Worm (Caenorhabditis elegans) whole organism, L4/young adult: ENCODE results near the gene C09F12.3.

ENCODE experiments used
- W03F9.2 ChIP-seq: fragments of 150-350 bp; optimal IDR thresholded peaks from 2 replicates; lab custom pipeline; 2014; ENCODE audit warnings: missing biosample characterization, missing genetic modification characterization
- dao-5 ChIP-seq: sonication (generic microtip); optimal IDR thresholded peaks from 2 replicates; lab custom pipeline; 2016; ENCODE audit warnings: missing genotype, missing genetic modification characterization, moderate library complexity, missing compliant biosample characterization
- him-1 ChIP-seq: sonication (generic microtip); optimal IDR thresholded peaks from 2 replicates; lab custom pipeline; 2016; ENCODE audit warnings: missing genotype, missing genetic modification reagents, missing genetic modification characterization, missing compliant biosample characterization

ce11 chrX:11060940-11061339 is 18.3 kb upstream of the C09F12.3 start:
- no peak for TF ChIP-seq him-1 (tag; lab: Kevin White, UChicago)
- no peak for TF ChIP-seq W03F9.2 (tag; lab: Kevin White, UChicago)
- no peak for TF ChIP-seq dao-5 (tag; lab: Kevin White, UChicago)
